Fruit fly (Drosophila melanogaster) whole organism, prepupa: ENCODE data around the gene Pgant5.

ENCODE experiments used
- CG3919 ChIP-seq: fragments of 200-800 bp; sonication (Bioruptor generic); optimal IDR thresholded peaks from 3 replicates; lab custom pipeline; 2016; ENCODE audit warnings: missing biosample characterization, missing genetic modification characterization
- Lpt ChIP-seq: fragments of 200-800 bp; sonication (Bioruptor generic); optimal IDR thresholded peaks from 3 replicates; lab custom pipeline; 2016; ENCODE audit warnings: missing biosample characterization, missing genetic modification characterization
- OdsH ChIP-seq: fragments of 200-800 bp; sonication (Bioruptor generic); optimal IDR thresholded peaks from 3 replicates; lab custom pipeline; 2016; ENCODE audit warnings: missing biosample characterization, missing genetic modification characterization
- acj6 ChIP-seq: fragments of 200-800 bp; sonication (Bioruptor generic); optimal IDR thresholded peaks from 3 replicates; lab custom pipeline; 2016; ENCODE audit warnings: missing biosample characterization, missing genetic modification characterization
- fd59A ChIP-seq: fragments of 200-800 bp; sonication (Bioruptor generic); optimal IDR thresholded peaks from 2 replicates; lab custom pipeline; 2017; ENCODE audit warnings: missing biosample characterization, mild to moderate bottlenecking, missing genetic modification characterization, missing genetic modification reagents
- vri ChIP-seq: fragments of 200-800 bp; sonication (Bioruptor generic); optimal IDR thresholded peaks from 3 replicates; lab custom pipeline; 2016; ENCODE audit warnings: missing biosample characterization, mild to moderate bottlenecking, missing genetic modification characterization

- TF ChIP-seq vri (GFP tag; lab: Kevin White, UChicago) (no peak), OdsH (GFP tag; lab: Kevin White, UChicago) (no peak), CG3919 (no peak), Lpt (GFP tag; lab: Kevin White, UChicago) (no peak), fd59A (GFP tag; lab: Kevin White, UChicago) (no peak), acj6 (GFP tag; lab: Kevin White, UChicago) (no peak)
Observed at dm6 chr2L:5072357-5072756, 21.0 kb downstream of the Pgant5 start.
